Fruit fly (Drosophila melanogaster) whole organism: ENCODE measurements around the gene CG10589.

ENCODE experiments used
- CG8478 ChIP-seq: fragments of >200 bp; optimal IDR thresholded peaks from 2 replicates; lab custom pipeline; 2018; ENCODE audit warnings: inconsistent platforms
- EcR ChIP-seq, 2 experiments: fragments of >200 bp; optimal IDR thresholded peaks; 2 replicates each; lab custom pipeline; 2017; ENCODE audit warnings: missing biosample characterization in 2 of 2, missing genetic modification characterization in 2 of 2, missing genetic modification reagents in 2 of 2
- psq ChIP-seq: fragments of >200 bp; optimal IDR thresholded peaks from 2 replicates; lab custom pipeline; 2017
- usp ChIP-seq: fragments of >200 bp; optimal IDR thresholded peaks from 2 replicates; lab custom pipeline; 2017; ENCODE audit warnings: missing biosample characterization, missing genetic modification characterization, mixed read lengths

DNA sequence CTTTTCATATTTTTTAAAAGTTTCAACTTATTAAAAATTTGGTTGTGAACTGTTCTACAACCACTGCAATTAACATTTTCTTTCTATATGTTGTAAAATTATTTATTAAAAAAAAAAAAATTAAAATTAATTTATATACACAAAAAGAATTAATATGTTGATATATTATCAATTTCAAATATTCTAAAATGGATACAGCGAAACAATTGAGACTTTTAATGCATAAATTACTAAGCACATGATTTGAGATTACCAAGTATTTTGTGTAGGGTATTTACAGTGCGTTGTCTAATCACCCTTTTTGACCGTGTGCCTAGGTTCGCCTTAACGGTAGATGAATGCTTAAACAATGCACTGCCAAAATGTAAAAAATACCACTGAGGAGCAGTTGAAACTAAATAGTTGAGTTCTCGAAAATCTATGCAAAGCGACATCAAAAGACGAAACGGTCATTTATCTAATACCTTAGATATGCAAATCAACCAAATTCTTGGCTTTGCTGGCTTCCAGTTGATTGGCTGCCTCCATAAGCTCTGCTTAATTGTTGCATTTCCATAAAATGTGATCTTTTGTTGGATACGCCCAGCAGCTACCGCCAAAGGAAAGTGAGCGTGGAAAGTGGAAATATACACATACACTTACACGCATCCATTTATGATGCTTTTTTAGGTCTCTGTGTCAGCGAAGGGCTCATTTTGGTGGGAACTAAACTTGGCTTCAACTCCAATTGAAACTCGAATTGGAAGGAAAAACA, 49.5 kb downstream of the CG10589 start:
- no peak for TF ChIP-seq psq (lab: Kevin White, UChicago)
- no peak for TF ChIP-seq EcR (GFP tag; optimal IDR thresholded peaks at IDR 0.05; lab: Kevin White, UChicago)
- TF ChIP-seq CG8478 (lab: Kevin White, UChicago), result no peak
- no peak for TF ChIP-seq usp
